Fruit fly (Drosophila melanogaster) whole organism: ENCODE results near the gene wuho.

Source experiments
- CG8478 ChIP-seq: fragments of >200 bp; optimal IDR thresholded peaks from 2 replicates; lab custom pipeline; 2018; ENCODE audit warnings: inconsistent platforms
- EcR ChIP-seq, 2 experiments: fragments of >200 bp; optimal IDR thresholded peaks; 2 replicates each; lab custom pipeline; 2017; ENCODE audit warnings: missing biosample characterization in 2 of 2, missing genetic modification characterization in 2 of 2, missing genetic modification reagents in 2 of 2
- pan ChIP-seq: fragments of >200 bp; optimal IDR thresholded peaks from 2 replicates; lab custom pipeline; 2017
- psq ChIP-seq: fragments of >200 bp; optimal IDR thresholded peaks from 2 replicates; lab custom pipeline; 2017
- usp ChIP-seq: fragments of >200 bp; optimal IDR thresholded peaks from 2 replicates; lab custom pipeline; 2017; ENCODE audit warnings: missing biosample characterization, missing genetic modification characterization, mixed read lengths

DNA sequence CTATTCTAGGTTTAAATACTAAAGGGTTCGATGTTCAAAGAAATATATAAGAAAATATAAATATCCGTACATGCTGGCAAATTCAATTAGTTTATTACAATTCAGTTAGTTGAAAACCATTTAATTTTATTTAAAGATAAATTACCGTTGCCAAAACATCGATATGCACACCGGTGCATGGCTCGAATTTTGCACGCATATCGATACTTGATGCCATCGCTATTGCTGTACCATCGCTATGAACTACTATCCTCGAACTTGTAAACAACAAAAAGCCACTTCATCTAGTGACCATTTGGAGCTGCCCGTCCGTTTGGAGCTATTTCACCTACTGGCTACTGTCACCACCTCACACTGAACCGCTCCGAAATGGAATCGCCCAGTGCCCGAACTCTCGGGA is 27.0 kb upstream of the wuho start, which contains the start of gene Josd:
- no peak for TF ChIP-seq usp (GFP tag; lab: Kevin White, UChicago)
- no peak for TF ChIP-seq EcR (GFP tag; optimal IDR thresholded peaks at IDR 0.05; lab: Kevin White, UChicago)
- no peak for TF ChIP-seq psq (lab: Kevin White, UChicago)
- TF ChIP-seq pan (lab: Kevin White, UChicago): no peak
- TF ChIP-seq CG8478 (lab: Kevin White, UChicago): no peak
